Worm (Caenorhabditis elegans): ENCODE data around the gene C32D5.12.

C32D5.12 gene

DNA sequence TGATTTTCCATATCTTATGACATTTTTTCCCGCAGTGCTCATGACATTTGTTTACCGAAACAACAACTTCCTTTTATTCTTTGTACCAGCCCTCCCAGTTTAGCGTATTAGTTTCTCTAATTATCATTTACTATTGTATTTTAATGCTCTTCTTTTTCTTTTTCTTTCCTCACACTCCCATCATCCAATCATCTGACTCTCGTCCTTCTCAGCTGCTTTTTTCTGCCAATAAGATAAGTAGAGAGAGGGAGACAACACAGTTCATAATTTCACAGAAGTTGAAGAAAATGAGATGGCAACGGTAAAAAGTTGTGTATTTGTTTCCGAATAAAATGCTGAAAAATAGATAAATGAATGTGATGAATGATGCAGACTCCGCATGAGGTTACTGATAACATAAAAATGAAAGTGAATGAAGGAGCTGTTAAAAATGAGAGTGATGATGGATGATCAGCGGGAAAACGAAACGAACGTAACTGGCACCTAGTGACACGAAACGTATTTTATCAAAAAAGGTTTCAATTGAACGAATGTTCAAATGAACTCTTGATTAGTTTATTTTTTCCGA is 18.7 kb upstream of the C32D5.12 start (continued):
- TF ChIP-seq F16B12.6 (tag; optimal IDR thresholded peaks at IDR 0.05) (no peak), mdl-1 (tag; optimal IDR thresholded peaks at IDR 0.05) (no peak), efl-1 (optimal IDR thresholded peaks at IDR 0.05) (no peak), efl-1 (GFP tag; optimal IDR thresholded peaks at IDR 0.05 in 1 of 2) (peak in 1 of 2 experiments; percentile 29), mep-1 (tag; optimal IDR thresholded peaks at IDR 0.05) (no peak), ztf-4 (tag; optimal IDR thresholded peaks at IDR 0.05) (no peak), rnt-1 (tag; optimal IDR thresholded peaks at IDR 0.05) (no peak), ztf-11 (tag; optimal IDR thresholded peaks at IDR 0.05) (no peak), ces-1 (GFP tag; optimal IDR thresholded peaks at IDR 0.05) (no peak), skn-1 (tag; optimal IDR thresholded peaks at IDR 0.05) (no peak), sup-37 (GFP tag; optimal IDR thresholded peaks at IDR 0.05) (no peak), nhr-77 (tag; optimal IDR thresholded peaks at IDR 0.05) (no peak), tlp-1 (tag; optimal IDR thresholded peaks at IDR 0.05) (no peak), unc-30 (tag; optimal IDR thresholded peaks at IDR 0.05) (no peak), unc-98 (GFP tag; IDR thresholded peaks at IDR 0.05) (no peak), pag-3 (tag; optimal IDR thresholded peaks at IDR 0.05; ENCODE audit: borderline replicate concordance, insufficient read depth) (no peak), jun-1 (tag; optimal IDR thresholded peaks at IDR 0.05) (no peak), lin-39 (tag; optimal IDR thresholded peaks at IDR 0.05) (no peak), fos-1 (tag; optimal IDR thresholded peaks at IDR 0.05) (no peak), sox-4 (tag; optimal IDR thresholded peaks at IDR 0.05) (no peak), ceh-88 (GFP tag; IDR thresholded peaks at IDR 0.05) (no peak), unc-62 (GFP tag; optimal IDR thresholded peaks at IDR 0.05) (no peak)

DNA sequence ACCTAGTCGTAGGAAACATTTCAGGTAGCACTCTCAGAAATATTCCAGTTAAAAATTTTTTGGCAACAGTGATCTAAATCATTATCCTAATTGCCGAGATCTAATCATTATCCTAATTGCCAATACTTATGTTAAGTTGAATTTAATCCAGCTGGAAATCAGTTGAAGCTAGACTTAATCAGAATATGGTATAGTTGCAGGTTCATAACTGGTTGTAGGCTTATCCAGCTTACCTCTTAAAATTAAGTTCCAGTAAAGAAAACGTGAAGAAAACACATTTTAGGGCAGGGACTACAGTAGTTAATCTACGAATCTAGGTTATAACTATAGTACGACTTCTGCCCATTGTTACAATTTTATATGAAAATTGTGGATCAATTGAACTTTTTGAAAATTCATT is 17.9 kb upstream of the C32D5.12 start:
- TF ChIP-seq lin-13 (GFP tag; optimal IDR thresholded peaks at IDR 0.05) (no peak), ets-5 (GFP tag; IDR thresholded peaks at IDR 0.05) (no peak), ceh-8 (GFP tag; optimal IDR thresholded peaks at IDR 0.05) (no peak), nhr-77 (tag; optimal IDR thresholded peaks at IDR 0.05) (no peak), mdl-1 (tag; optimal IDR thresholded peaks at IDR 0.05) (no peak), nhr-20 (tag; optimal IDR thresholded peaks at IDR 0.05) (no peak), nhr-11 (tag; optimal IDR thresholded peaks at IDR 0.05) (no peak), nhr-84 (tag; optimal IDR thresholded peaks at IDR 0.05) (no peak), pqm-1 (tag; optimal IDR thresholded peaks at IDR 0.05) (no peak), swsn-7 (tag; optimal IDR thresholded peaks at IDR 0.05) (no peak), unc-130 (tag; optimal IDR thresholded peaks at IDR 0.05) (no peak), fkh-4 (tag; optimal IDR thresholded peaks at IDR 0.05; ENCODE audit: borderline replicate concordance) (no peak), grh-1 (GFP tag; IDR thresholded peaks at IDR 0.05) (no peak), blmp-1 (tag; optimal IDR thresholded peaks at IDR 0.05) (no peak), mab-9 (GFP tag; IDR thresholded peaks at IDR 0.05) (no peak), isw-1 (GFP tag; IDR thresholded peaks at IDR 0.05) (no peak), xbp-1 (tag; optimal IDR thresholded peaks at IDR 0.05) (no peak), egl-27 (tag; optimal IDR thresholded peaks at IDR 0.05) (no peak), aha-1 (tag; optimal IDR thresholded peaks at IDR 0.05) (no peak)

DNA sequence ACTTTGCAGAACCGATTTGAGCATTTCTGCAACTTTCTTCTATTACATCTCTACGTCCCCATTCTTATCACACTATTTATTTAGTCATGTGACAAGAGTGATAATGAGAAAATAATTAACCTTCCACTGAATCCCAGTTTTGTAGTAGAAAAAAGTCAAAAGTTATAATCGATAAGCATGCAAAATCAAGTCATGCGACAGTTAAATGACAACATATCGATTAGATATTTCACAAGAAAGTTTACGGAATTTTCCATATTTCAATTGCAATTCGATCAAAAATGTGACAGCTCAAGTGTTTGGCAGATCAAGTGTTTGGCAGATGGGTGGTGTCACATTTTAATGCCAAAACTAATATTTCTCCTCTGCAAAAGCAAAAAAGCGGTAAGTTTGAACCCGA is 15.8 kb upstream of the C32D5.12 start:
- TF ChIP-seq lin-35 (GFP tag; optimal IDR thresholded peaks at IDR 0.05) (peak in 1 of 2 experiments; percentile 55), nhr-90 (tag; optimal IDR thresholded peaks at IDR 0.05; ENCODE audit: poor library complexity) (peak; percentile 23), nhr-76 (tag; optimal IDR thresholded peaks at IDR 0.05) (no peak), fkh-8 (tag; optimal IDR thresholded peaks at IDR 0.05) (no peak), nhr-47 (tag; optimal IDR thresholded peaks at IDR 0.05) (no peak), lir-3 (tag; optimal IDR thresholded peaks at IDR 0.05; ENCODE audit: poor library complexity) (no peak), hpl-2 (GFP tag; optimal IDR thresholded peaks at IDR 0.05) (peak; percentile 29), mef-2 (tag; optimal IDR thresholded peaks at IDR 0.05) (no peak), pax-3 (tag; optimal IDR thresholded peaks at IDR 0.05) (no peak), elt-3 (tag; optimal IDR thresholded peaks at IDR 0.05) (no peak), vab-15 (tag; optimal IDR thresholded peaks at IDR 0.05) (no peak), dpl-1 (GFP tag; optimal IDR thresholded peaks at IDR 0.05) (no peak), ztf-11 (tag; optimal IDR thresholded peaks at IDR 0.05) (no peak), swsn-7 (tag; optimal IDR thresholded peaks at IDR 0.05) (no peak), Y116A8C.19 (tag; optimal IDR thresholded peaks at IDR 0.05; ENCODE audit: borderline replicate concordance) (no peak), unc-62 (GFP tag; optimal IDR thresholded peaks at IDR 0.05) (no peak), xbp-1 (tag; optimal IDR thresholded peaks at IDR 0.05) (no peak)

Data from whole organism, L1 larva.